Fruit fly (Drosophila melanogaster) whole organism, embryonic: ENCODE data around the gene Exd2.

Experiments used
- CG12299 ChIP-seq: fragments of 200-800 bp; sonication (Bioruptor generic); optimal IDR thresholded peaks from 2 replicates; lab custom pipeline; 2018; ENCODE audit warnings: missing biosample characterization, mild to moderate bottlenecking, missing genetic modification characterization
- Gug ChIP-seq: fragments of 200-800 bp; sonication (Bioruptor generic); IDR thresholded peaks from 4 replicates; pipeline ENCODE4 v1.3.6; 2022; ENCODE audit warnings: missing biosample characterization, missing genetic modification characterization
- phol ChIP-seq: fragments of 200-800 bp; sonication (Bioruptor generic); optimal IDR thresholded peaks from 3 replicates; lab custom pipeline; 2018; ENCODE audit warnings: missing biosample characterization, mild to moderate bottlenecking, missing genetic modification characterization, moderate library complexity
- yki ChIP-seq: fragments of >200 bp; optimal IDR thresholded peaks from 3 replicates; lab custom pipeline; 2018

DNA sequence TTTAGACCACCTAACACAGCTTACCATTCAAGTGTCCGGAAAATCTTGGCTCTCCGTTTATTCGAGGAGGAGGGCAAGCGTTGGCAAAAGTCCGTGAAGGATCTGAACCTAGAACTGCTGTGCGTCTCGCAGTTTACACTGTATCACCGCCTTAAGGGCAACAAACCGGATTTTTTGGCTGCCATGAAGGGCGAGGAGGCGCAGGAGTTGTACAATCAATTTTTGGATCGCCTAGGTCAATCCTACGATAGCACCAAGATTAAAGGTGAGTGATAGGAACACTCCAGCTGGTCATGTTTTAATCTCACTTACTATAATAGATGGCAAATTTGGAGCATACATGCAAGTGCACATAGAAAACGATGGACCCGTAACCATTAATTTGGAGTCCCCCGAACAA is 5.2 kb downstream of the Exd2 start:
- TF ChIP-seq phol (tag; lab: Kevin White, UChicago), result no peak
- TF ChIP-seq yki, result no peak
- TF ChIP-seq Gug (GFP tag; lab: Robert Waterston, UW), result no peak
- no peak for TF ChIP-seq CG12299 (tag; lab: Kevin White, UChicago)
